Worm (Caenorhabditis elegans): ENCODE data around the gene cnc-11.

DNA sequence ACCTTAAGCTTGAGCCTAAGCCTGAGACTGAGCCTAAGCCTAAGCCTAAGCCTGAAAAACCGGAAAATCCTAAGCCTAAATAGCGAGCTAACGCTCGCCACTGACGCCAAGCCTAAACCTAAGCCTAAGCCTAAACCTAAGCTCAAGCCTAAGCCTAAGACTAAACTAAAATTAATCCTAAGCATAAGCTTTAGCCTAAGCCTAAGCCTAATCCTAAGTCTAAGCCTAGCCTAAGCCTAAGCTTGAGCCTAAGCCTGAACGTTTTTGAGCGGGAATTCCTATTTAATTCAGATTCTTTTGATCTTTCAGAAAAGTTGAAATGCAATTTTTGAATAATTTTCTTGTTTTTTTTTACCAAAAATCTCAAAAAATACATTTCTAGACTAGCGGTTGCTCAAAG, 26.0 kb upstream of the cnc-11 start:
- no peak for TF ChIP-seq flt-1 (GFP tag; IDR thresholded peaks at IDR 0.05)
- TF ChIP-seq ref-1 (GFP tag; conservative IDR thresholded peaks at IDR 0.05), result no peak
- no peak; the same call in 1 of the 2 replicates for TF ChIP-seq ztf-29 (GFP tag; IDR thresholded peaks at IDR 0.05)
- TF ChIP-seq med-1 (GFP tag; optimal IDR thresholded peaks at IDR 0.05; ENCODE audit: insufficient read depth), result no peak
- no peak for TF ChIP-seq ztf-23 (GFP tag; IDR thresholded peaks at IDR 0.05)

Data from whole organism, midembryonic.